Fruit fly (Drosophila melanogaster): ENCODE measurements around the gene Best4.
A peak's percentile ranks its signal among the peaks of the same experiment; 100 is the strongest.

DNA sequence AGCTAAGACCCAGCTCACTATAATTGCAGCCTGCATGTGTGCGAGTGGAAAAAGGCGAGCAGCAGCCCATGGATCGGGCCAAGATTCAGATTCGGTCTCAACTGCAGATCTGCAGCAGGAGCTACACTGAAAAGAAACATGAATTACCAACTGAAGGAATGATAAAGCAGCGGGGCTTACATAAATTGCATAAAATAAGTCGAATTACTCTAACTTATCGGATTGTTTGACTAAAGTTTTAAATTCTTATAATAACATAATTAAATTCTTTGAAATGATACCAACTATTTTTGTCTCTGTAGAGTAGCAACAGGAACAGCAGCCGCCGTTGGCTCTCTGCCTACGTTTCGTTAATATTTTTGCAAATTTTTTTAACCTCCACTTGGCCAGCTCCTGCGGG lies 38.2 kb upstream of the Best4 start:
- TF ChIP-seq CG17806 (tag; optimal IDR thresholded peaks at IDR 0.05) (peak; percentile 97), CG10348 (GFP tag; IDR thresholded peaks at IDR 0.05) (peak; percentile 63), CG15710 (tag; optimal IDR thresholded peaks at IDR 0.05) (peak; percentile 96)
